Worm (Caenorhabditis elegans): ENCODE results near the gene Y54G2A.73.

- no peak for TF ChIP-seq lin-39 (tag; optimal IDR thresholded peaks at IDR 0.05)
- no peak for TF ChIP-seq madf-9 (GFP tag; conservative IDR thresholded peaks at IDR 0.05)
- no peak for TF ChIP-seq ama-1 (optimal IDR thresholded peaks at IDR 0.05)
- TF ChIP-seq aha-1 (tag): no peak
Observed at ce11 chrIV:3046889-3047288, 38.2 kb upstream of the Y54G2A.73 start.
